Fruit fly (Drosophila melanogaster) whole organism, embryonic: Measurements from ENCODE around the gene Srp9.

Source experiments
- Awh ChIP-seq: fragments of 200-800 bp; sonication (Bioruptor generic); IDR thresholded peaks from 2 replicates; pipeline ENCODE4, ENCODE4 v1.3.6; 2022; ENCODE audit warnings: missing biosample characterization, missing genetic modification characterization
- CG10565 ChIP-seq: fragments of 200-800 bp; sonication (Bioruptor generic); optimal IDR thresholded peaks from 3 replicates; lab custom pipeline; 2016; ENCODE audit warnings: missing biosample characterization, mild to moderate bottlenecking, missing genetic modification characterization
- CG11247 ChIP-seq: fragments of 200-800 bp; sonication (Bioruptor generic); IDR thresholded peaks from 2 replicates; pipeline ENCODE4 v1.3.6; 2022; ENCODE audit warnings: missing biosample characterization, missing genetic modification characterization
- CG15514 ChIP-seq: fragments of 200-800 bp; sonication (Bioruptor generic); optimal IDR thresholded peaks from 3 replicates; lab custom pipeline; 2017; ENCODE audit warnings: missing biosample characterization, missing genetic modification characterization, mild to moderate bottlenecking, moderate library complexity, missing genetic modification reagents
- CG1602 ChIP-seq: fragments of 200-800 bp; sonication (Bioruptor generic); optimal IDR thresholded peaks from 3 replicates; lab custom pipeline; 2016; ENCODE audit warnings: missing biosample characterization, missing genetic modification characterization
- CG2199 ChIP-seq: fragments of 200-800 bp; sonication (Bioruptor generic); IDR thresholded peaks from 3 replicates; pipeline ENCODE4 v1.3.6; 2022; ENCODE audit warnings: missing biosample characterization, missing genetic modification characterization
- CG31441 ChIP-seq: fragments of 200-800 bp; sonication (Bioruptor generic); IDR thresholded peaks from 2 replicates; pipeline ENCODE4 v1.3.6; 2022; ENCODE audit warnings: missing biosample characterization, missing genetic modification characterization
- CG32772 ChIP-seq: fragments of 200-800 bp; sonication (Bioruptor generic); IDR thresholded peaks from 2 replicates; pipeline ENCODE4 v1.3.6; 2022; ENCODE audit warnings: missing biosample characterization, missing genetic modification characterization
- CG4360 ChIP-seq: fragments of 200-800 bp; sonication (Bioruptor generic); IDR thresholded peaks from 2 replicates; pipeline ENCODE4 v1.3.6; 2022; ENCODE audit warnings: missing biosample characterization, missing genetic modification characterization
- CG8388 ChIP-seq: fragments of 200-800 bp; sonication (Bioruptor generic); optimal IDR thresholded peaks from 2 replicates; lab custom pipeline; 2019; ENCODE audit warnings: missing biosample characterization, mild to moderate bottlenecking, missing genetic modification characterization, moderate library complexity
- CG9876 ChIP-seq: fragments of 200-800 bp; sonication (Bioruptor generic); optimal IDR thresholded peaks from 2 replicates; lab custom pipeline; 2016; ENCODE audit warnings: missing biosample characterization, missing genetic modification characterization
- CkIIα-i1 ChIP-seq: fragments of 200-800 bp; sonication (Bioruptor generic); IDR thresholded peaks from 2 replicates; pipeline ENCODE4 v1.3.6; 2022; ENCODE audit warnings: missing biosample characterization, missing genetic modification characterization
- Deaf1 ChIP-seq: fragments of 200-800 bp; optimal IDR thresholded peaks from 3 replicates; lab custom pipeline; 2019; ENCODE audit warnings: missing biosample characterization, mild to moderate bottlenecking, missing genetic modification characterization, moderate library complexity
- Dek ChIP-seq: fragments of 200-800 bp; sonication (Bioruptor generic); optimal IDR thresholded peaks from 3 replicates; lab custom pipeline; 2019; ENCODE audit warnings: missing biosample characterization, mild to moderate bottlenecking, missing genetic modification characterization, moderate library complexity
- Ets65A ChIP-seq: fragments of 200-800 bp; sonication (Bioruptor generic); peaks from one replicate; lab custom pipeline; 2016; ENCODE audit warnings: missing biosample characterization, missing genetic modification characterization
- Hr39 ChIP-seq: fragments of >200 bp; optimal IDR thresholded peaks from 2 replicates; lab custom pipeline; 2017
- Hr51 ChIP-seq, 2 experiments: fragments of 200-800 bp; sonication (Bioruptor generic); optimal IDR thresholded peaks; 2 replicates in 1 of 2; 3 replicates in 1 of 2; lab custom pipeline; 2016 to 2018; ENCODE audit warnings: missing biosample characterization in 2 of 2, missing genetic modification characterization in 2 of 2, mild to moderate bottlenecking in 1 of 2, moderate library complexity in 1 of 2
- Lim3 ChIP-seq: fragments of 200-800 bp; sonication (Bioruptor generic); IDR thresholded peaks from 2 replicates; pipeline ENCODE4 v1.3.6; 2022; ENCODE audit warnings: missing biosample characterization, missing genetic modification characterization
- Med ChIP-seq: fragments of 200-800 bp; sonication (Bioruptor generic); peaks from one replicate; lab custom pipeline; 2016; ENCODE audit warnings: missing biosample characterization, missing genetic modification characterization, mild to moderate bottlenecking, inconsistent platforms, moderate library complexity
- Nf-YB ChIP-seq: fragments of 200-800 bp; sonication (Bioruptor generic); optimal IDR thresholded peaks from 3 replicates; lab custom pipeline; 2019; ENCODE audit warnings: missing biosample characterization, mild to moderate bottlenecking, missing genetic modification characterization, moderate library complexity
- Nf-YC ChIP-seq: fragments of 200-800 bp; optimal IDR thresholded peaks from 3 replicates; lab custom pipeline; 2019; ENCODE audit warnings: missing biosample characterization, mild to moderate bottlenecking, missing genetic modification characterization, moderate library complexity
- Oaz ChIP-seq: fragments of 200-800 bp; sonication (Bioruptor generic); IDR thresholded peaks from 2 replicates; pipeline ENCODE4 v1.3.6; 2022; ENCODE audit warnings: missing biosample characterization, missing genetic modification characterization
- Xrp1 ChIP-seq: fragments of 200-800 bp; sonication (Bioruptor generic); IDR thresholded peaks from 2 replicates; pipeline ENCODE4 v1.3.6; 2022; ENCODE audit warnings: missing biosample characterization, missing genetic modification characterization
- abd-A ChIP-seq: fragments of 200-800 bp; sonication (Bioruptor generic); optimal IDR thresholded peaks from 3 replicates; lab custom pipeline; 2019; ENCODE audit warnings: missing biosample characterization, mild to moderate bottlenecking, missing genetic modification characterization, moderate library complexity
- bcd ChIP-seq: fragments of 200-800 bp; sonication (Bioruptor generic); optimal IDR thresholded peaks from 2 replicates; lab custom pipeline; 2017; ENCODE audit warnings: missing biosample characterization, mild to moderate bottlenecking, missing genetic modification characterization
- ci ChIP-seq: fragments of 200-800 bp; sonication (Bioruptor generic); IDR thresholded peaks from 3 replicates; pipeline ENCODE4 v1.3.6; 2022; ENCODE audit warnings: missing biosample characterization, missing genetic modification characterization
- crol ChIP-seq: fragments of 200-800 bp; sonication (Bioruptor generic); IDR thresholded peaks from 2 replicates; pipeline ENCODE4 v1.3.6; 2022; ENCODE audit warnings: missing biosample characterization, missing genetic modification characterization
- disco-r ChIP-seq: fragments of 200-800 bp; sonication (Bioruptor generic); optimal IDR thresholded peaks from 2 replicates; lab custom pipeline; 2016; ENCODE audit warnings: missing biosample characterization, missing genetic modification characterization
- dysf ChIP-seq: fragments of 200-800 bp; sonication (Bioruptor generic); IDR thresholded peaks from 3 replicates; pipeline ENCODE4 v1.3.6; 2022; ENCODE audit warnings: missing biosample characterization, missing genetic modification characterization
- ems ChIP-seq: fragments of 200-800 bp; sonication (Bioruptor generic); optimal IDR thresholded peaks from 3 replicates; lab custom pipeline; 2016; ENCODE audit warnings: missing biosample characterization, missing genetic modification characterization
- exex ChIP-seq: fragments of 200-800 bp; sonication (Bioruptor generic); optimal IDR thresholded peaks from 4 replicates; lab custom pipeline; 2018; ENCODE audit warnings: missing biosample characterization, mild to moderate bottlenecking, missing genetic modification characterization, moderate library complexity
- gcm ChIP-seq: fragments of 200-800 bp; sonication (Bioruptor generic); optimal IDR thresholded peaks from 2 replicates; lab custom pipeline; 2019; ENCODE audit warnings: missing biosample characterization, mild to moderate bottlenecking, missing genetic modification characterization, moderate library complexity
- gem ChIP-seq: fragments of 200-800 bp; sonication (Bioruptor generic); optimal IDR thresholded peaks from 2 replicates; lab custom pipeline; 2019; ENCODE audit warnings: missing biosample characterization, mild to moderate bottlenecking, missing genetic modification characterization, moderate library complexity
- gsb-n ChIP-seq: fragments of 200-800 bp; sonication (Bioruptor generic); optimal IDR thresholded peaks from 3 replicates; lab custom pipeline; 2018; ENCODE audit warnings: missing biosample characterization, mild to moderate bottlenecking, missing genetic modification characterization
- kah ChIP-seq: fragments of 200-800 bp; sonication (Bioruptor generic); optimal IDR thresholded peaks from 2 replicates; lab custom pipeline; 2018; ENCODE audit warnings: missing biosample characterization, mild to moderate bottlenecking, missing genetic modification characterization
- kni ChIP-seq: fragments of 200-800 bp; sonication (Bioruptor generic); optimal IDR thresholded peaks from 3 replicates; lab custom pipeline; 2017; ENCODE audit warnings: mild to moderate bottlenecking, missing biosample characterization, missing genetic modification reagents, missing genetic modification characterization
- lab ChIP-seq: fragments of 200-800 bp; sonication (Bioruptor generic); optimal IDR thresholded peaks from 3 replicates; lab custom pipeline; 2017; ENCODE audit warnings: missing biosample characterization, missing genetic modification characterization, mild to moderate bottlenecking, moderate library complexity, missing genetic modification reagents
- oc ChIP-seq: fragments of 200-800 bp; sonication (Bioruptor generic); optimal IDR thresholded peaks from 2 replicates; lab custom pipeline; 2018; ENCODE audit warnings: missing biosample characterization, mild to moderate bottlenecking, missing genetic modification characterization, moderate library complexity
- otp ChIP-seq: fragments of 200-800 bp; sonication (Bioruptor generic); IDR thresholded peaks from 3 replicates; pipeline ENCODE4, ENCODE4 v1.3.6; 2022; ENCODE audit warnings: missing biosample characterization, missing genetic modification characterization
- p53 ChIP-seq: fragments of 200-800 bp; sonication (Bioruptor generic); optimal IDR thresholded peaks from 2 replicates; lab custom pipeline; 2016; ENCODE audit warnings: missing biosample characterization, missing genetic modification characterization
- phol ChIP-seq: fragments of 200-800 bp; sonication (Bioruptor generic); optimal IDR thresholded peaks from 3 replicates; lab custom pipeline; 2018; ENCODE audit warnings: missing biosample characterization, mild to moderate bottlenecking, missing genetic modification characterization, moderate library complexity
- pnt ChIP-seq: fragments of 200-800 bp; sonication (Bioruptor generic); optimal IDR thresholded peaks from 3 replicates; lab custom pipeline; 2016; ENCODE audit warnings: missing biosample characterization, missing genetic modification characterization
- prd ChIP-seq, 3 experiments: fragments of >200 bp in 2 of 3; fragments of 200-800 bp in 1 of 3; sonication (Bioruptor generic) in 1 of 3; optimal IDR thresholded peaks in 2 of 3; IDR thresholded peaks in 1 of 3; 2 replicates in 2 of 3; 3 replicates in 1 of 3; pipeline versions ENCODE4 v1.3.6 to Lab custom; 2017 to 2022; ENCODE audit warnings: missing biosample characterization in 1 of 3, missing genetic modification characterization in 1 of 3
- pros ChIP-seq: fragments of 200-800 bp; sonication (Bioruptor generic); optimal IDR thresholded peaks from 3 replicates; lab custom pipeline; 2019; ENCODE audit warnings: missing biosample characterization, mild to moderate bottlenecking, missing genetic modification characterization, moderate library complexity
- salm ChIP-seq: fragments of 200-800 bp; sonication (Bioruptor generic); optimal IDR thresholded peaks from 2 replicates; lab custom pipeline; 2018; ENCODE audit warnings: missing biosample characterization, mild to moderate bottlenecking, missing genetic modification characterization
- sens ChIP-seq: fragments of 200-800 bp; sonication (Bioruptor generic); peaks from one replicate; lab custom pipeline; 2016; ENCODE audit warnings: missing biosample characterization, missing genetic modification characterization
- seq ChIP-seq: fragments of 200-800 bp; sonication (Bioruptor generic); IDR thresholded peaks from 2 replicates; pipeline ENCODE4 v1.3.6; 2022; ENCODE audit warnings: missing biosample characterization, missing genetic modification characterization
- sqz ChIP-seq: fragments of 200-800 bp; sonication (Bioruptor generic); optimal IDR thresholded peaks from 3 replicates; lab custom pipeline; 2018; ENCODE audit warnings: missing biosample characterization, mild to moderate bottlenecking, missing genetic modification characterization
- wdn ChIP-seq: fragments of 200-800 bp; sonication (Bioruptor generic); IDR thresholded peaks from 2 replicates; pipeline ENCODE4 v1.3.6; 2022; ENCODE audit warnings: missing biosample characterization, missing genetic modification characterization

Gene Srp9

dm6 chr3L:7954967-7955366 is 18.8 kb downstream of the Srp9 start:
- TF ChIP-seq Lim3 (GFP tag; lab: Robert Waterston, UW) (peak; percentile 39; the same call in 1 of the 2 replicates), Dek (no peak), CG11247 (0 out of 2 replicates have a peak, but pooled peaks have one; percentile 9), kni (GFP tag; lab: Kevin White, UChicago) (peak; percentile 34), phol (tag; lab: Kevin White, UChicago) (no peak), Hr39 (peak; percentile 10), Xrp1 (GFP tag; lab: Robert Waterston, UW) (no peak), crol (peak; percentile 96), CkIIα-i1 (GFP tag; lab: Robert Waterston, UW) (no peak), CG9876 (GFP tag; lab: Kevin White, UChicago) (no peak), abd-A (tag; lab: Kevin White, UChicago) (peak; percentile 81), Hr51 (GFP tag; optimal IDR thresholded peaks at IDR 0.05; lab: Kevin White, UChicago) (peak in 1 of 2 experiments; percentile 12), gcm (GFP tag; lab: Kevin White, UChicago) (peak; percentile 66), CG8388 (GFP tag; lab: Kevin White, UChicago) (no peak), seq (peak; percentile 62; the same call in 1 of the 2 replicates), Nf-YC (peak; percentile 87), Med (GFP tag; lab: Kevin White, UChicago) (peak; percentile 20), oc (peak; percentile 12), pros (GFP tag; lab: Kevin White, UChicago) (peak; percentile 87), Nf-YB (peak; percentile 71), Awh (GFP tag; lab: Robert Waterston, UW) (0 out of 2 replicates have a peak, but pooled peaks have one; percentile 31), CG2199 (0 out of 3 replicates have a peak, but pooled peaks have one; percentile 13), CG4360 (GFP tag; lab: Robert Waterston, UW) (peak; percentile 34; the same call in 1 of the 2 replicates), exex (peak; percentile 57), gsb-n (tag; lab: Kevin White, UChicago) (peak; percentile 7)
- TF ChIP-seq, all 482 proteins: peak for 19

- TF ChIP-seq sens (GFP tag; lab: Kevin White, UChicago) (peak; percentile 26), Ets65A (GFP tag; lab: Kevin White, UChicago) (peak; percentile 60), gem (tag; lab: Kevin White, UChicago) (peak; percentile 16), oc (peak; percentile 83), sqz (GFP tag; lab: Kevin White, UChicago) (peak; percentile 38), CG31441 (0 out of 2 replicates have a peak, but pooled peaks have one; percentile 17), CG32772 (GFP tag; lab: Robert Waterston, UW) (no peak), prd (optimal IDR thresholded peaks at IDR 0.05; lab: Kevin White, UChicago) (no peak), prd (GFP tag; IDR thresholded peaks at IDR 0.05; lab: Robert Waterston, UW) (0 out of 3 replicates have a peak, but pooled peaks have one; percentile 6), otp (GFP tag; lab: Robert Waterston, UW) (no peak), salm (tag; lab: Kevin White, UChicago) (no peak), Xrp1 (GFP tag; lab: Robert Waterston, UW) (peak; percentile 29; the same call in 1 of the 2 replicates), Deaf1 (no peak), CG4360 (GFP tag; lab: Robert Waterston, UW) (0 out of 2 replicates have a peak, but pooled peaks have one; percentile 16), dysf (GFP tag; lab: Robert Waterston, UW) (no peak), p53 (GFP tag; lab: Kevin White, UChicago) (no peak), CG2199 (no peak)
These were observed 20.5 kb downstream of the Srp9 start for dm6 chr3L:7956718-7957117.

- TF ChIP-seq CG1602 (GFP tag; lab: Kevin White, UChicago) (no peak), CG10565 (GFP tag; lab: Kevin White, UChicago) (no peak), CG15514 (no peak), gem (tag; lab: Kevin White, UChicago) (peak; percentile 59), Oaz (GFP tag; lab: Robert Waterston, UW) (no peak), bcd (GFP tag; lab: Kevin White, UChicago) (no peak), wdn (GFP tag; lab: Robert Waterston, UW) (no peak), pnt (GFP tag; lab: Kevin White, UChicago) (no peak), sens (GFP tag; lab: Kevin White, UChicago) (peak; percentile 78), ems (no peak), ci (GFP tag; lab: Robert Waterston, UW) (peak; percentile 49; the same call in 1 of the 3 replicates), lab (GFP tag; lab: Kevin White, UChicago) (no peak), phol (tag; lab: Kevin White, UChicago) (peak; percentile 33), disco-r (no peak), kah (no peak)
These were observed 21.9 kb downstream of the Srp9 start for dm6 chr3L:7958083-7958482.
